Fruit fly (Drosophila melanogaster): Measurements from ENCODE around the gene gzl.
A peak's percentile ranks its signal among the peaks of the same experiment; 100 is the strongest.

Gene gzl

DNA sequence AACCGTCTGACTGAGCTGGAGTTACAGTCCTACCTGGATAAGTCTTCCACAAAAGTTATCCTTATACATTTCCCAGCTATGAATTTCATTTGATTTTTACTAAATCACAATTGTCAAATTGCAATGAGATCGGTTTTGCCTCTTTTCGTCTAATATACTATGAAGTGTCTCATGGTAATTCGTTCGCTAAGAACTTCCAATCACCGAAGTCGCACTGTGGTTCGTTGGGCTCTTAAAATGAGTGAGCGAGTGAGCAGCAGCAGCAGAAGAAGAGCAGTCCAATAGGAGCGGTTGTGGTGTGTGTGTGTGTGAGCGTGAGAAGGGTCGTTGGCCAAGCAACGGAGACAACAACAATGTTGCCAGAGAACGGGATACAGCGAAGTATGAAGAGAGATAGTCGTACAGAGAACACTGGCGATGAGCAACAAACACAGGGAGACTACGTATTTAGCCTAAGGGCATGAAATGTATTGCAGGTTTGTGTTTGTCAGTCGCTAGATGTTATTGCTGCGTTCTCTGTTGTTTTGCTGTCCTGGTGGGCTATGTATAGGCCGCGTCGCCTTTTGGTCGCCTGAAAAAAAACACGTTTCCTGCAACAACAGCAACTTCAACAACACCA, 41.4 kb downstream of the gzl start (continued):
- TF ChIP-seq eve (GFP tag; optimal IDR thresholded peaks at IDR 0.05), result peak in 1 of 2 experiments; percentile 93
- peak; percentile 89 for TF ChIP-seq CG13775 (GFP tag; optimal IDR thresholded peaks at IDR 0.05)
- TF ChIP-seq Lpt (GFP tag; optimal IDR thresholded peaks at IDR 0.05), result no peak
- peak; percentile 91 for TF ChIP-seq HLH3B (GFP tag; IDR thresholded peaks at IDR 0.05)
- TF ChIP-seq Rfx (GFP tag; IDR thresholded peaks at IDR 0.05), result peak; percentile 93
- TF ChIP-seq ERR (GFP tag; optimal IDR thresholded peaks at IDR 0.05), result peak; percentile 91
- TF ChIP-seq CG31224 (GFP tag; IDR thresholded peaks at IDR 0.05), result peak; percentile 72
- TF ChIP-seq wor (GFP tag; IDR thresholded peaks at IDR 0.05), result peak; percentile 88
- TF ChIP-seq CoRest (tag; optimal IDR thresholded peaks at IDR 0.05), result peak; percentile 91
- TF ChIP-seq pum (GFP tag; optimal IDR thresholded peaks at IDR 0.05), result peak; percentile 94
- peak; percentile 93 for TF ChIP-seq Ptx1 (GFP tag; IDR thresholded peaks at IDR 0.05)
- TF ChIP-seq CG2889 (GFP tag; IDR thresholded peaks at IDR 0.05), result peak; percentile 76
- TF ChIP-seq tll (GFP tag; optimal IDR thresholded peaks at IDR 0.05), result peak; percentile 10 to 36
- TF ChIP-seq H2.0 (GFP tag; IDR thresholded peaks at IDR 0.05), result peak; percentile 92
- peak; percentile 93 for TF ChIP-seq CG9727 (GFP tag; optimal IDR thresholded peaks at IDR 0.05)
- TF ChIP-seq unc-4 (GFP tag; IDR thresholded peaks at IDR 0.05; ENCODE audit: partially characterized antibody), result no peak
- peak; percentile 91 for TF ChIP-seq stc (GFP tag; IDR thresholded peaks at IDR 0.05)
- TF ChIP-seq klu (GFP tag; IDR thresholded peaks at IDR 0.05), result peak; percentile 77
- TF ChIP-seq her (GFP tag; optimal IDR thresholded peaks at IDR 0.05), result peak; percentile 92
- peak; percentile 88 for TF ChIP-seq CG1602 (GFP tag; optimal IDR thresholded peaks at IDR 0.05)
- TF ChIP-seq CG10565 (GFP tag; optimal IDR thresholded peaks at IDR 0.05), result no peak
- peak; percentile 93 for TF ChIP-seq Hmr (GFP tag; optimal IDR thresholded peaks at IDR 0.05)
- TF ChIP-seq CG13296 (GFP tag; optimal IDR thresholded peaks at IDR 0.05), result peak; percentile 89
- no peak for TF ChIP-seq vnd (GFP tag; IDR thresholded peaks at IDR 0.05; ENCODE audit: partially characterized antibody)
- peak; percentile 96 for TF ChIP-seq CG2120 (GFP tag; optimal IDR thresholded peaks at IDR 0.05)
- TF ChIP-seq sisA (GFP tag; IDR thresholded peaks at IDR 0.05), result peak; percentile 89
- TF ChIP-seq eyg (GFP tag; optimal IDR thresholded peaks at IDR 0.05), result peak; percentile 81
- TF ChIP-seq caup (GFP tag; optimal IDR thresholded peaks at IDR 0.05; ENCODE audit: severe bottlenecking), result peak; percentile 90
- TF ChIP-seq CG6813 (GFP tag; optimal IDR thresholded peaks at IDR 0.05), result peak; percentile 94
- peak; percentile 85 for TF ChIP-seq Max (GFP tag; optimal IDR thresholded peaks at IDR 0.05)
- TF ChIP-seq sna (GFP tag; IDR thresholded peaks at IDR 0.05; ENCODE audit: partially characterized antibody), result no peak
- TF ChIP-seq Six4 (GFP tag; optimal IDR thresholded peaks at IDR 0.05), result peak; percentile 88
- peak; percentile 90 for TF ChIP-seq Awh (GFP tag; IDR thresholded peaks at IDR 0.05)
- peak; percentile 73; the same call in 1 of the 2 replicates for TF ChIP-seq NFAT (GFP tag; IDR thresholded peaks at IDR 0.05)
- peak; percentile 93 for TF ChIP-seq CG9609 (GFP tag; optimal IDR thresholded peaks at IDR 0.05)
- peak; percentile 73 for TF ChIP-seq CG18476 (GFP tag; optimal IDR thresholded peaks at IDR 0.05)
- peak; percentile 90 for TF ChIP-seq sob (GFP tag; IDR thresholded peaks at IDR 0.05)
- no peak for TF ChIP-seq HLHmδ (GFP tag; optimal IDR thresholded peaks at IDR 0.05)
- peak; percentile 54 for TF ChIP-seq abd-A (tag; optimal IDR thresholded peaks at IDR 0.05)
- TF ChIP-seq Bteb2 (GFP tag; optimal IDR thresholded peaks at IDR 0.05), result peak; percentile 87
- peak; percentile 83 for TF ChIP-seq CG9215 (GFP tag; IDR thresholded peaks at IDR 0.05)
- peak; percentile 80 for TF ChIP-seq danr (GFP tag; IDR thresholded peaks at IDR 0.05)
- TF ChIP-seq usp (GFP tag; optimal IDR thresholded peaks at IDR 0.05), result no peak
- TF ChIP-seq CG10267 (tag; optimal IDR thresholded peaks at IDR 0.05), result peak; percentile 87
- peak; percentile 87 for TF ChIP-seq Ssrp (tag; optimal IDR thresholded peaks at IDR 0.05)
- peak; percentile 83 for TF ChIP-seq jing (GFP tag; optimal IDR thresholded peaks at IDR 0.05)
- peak; percentile 90 for TF ChIP-seq crc (GFP tag; optimal IDR thresholded peaks at IDR 0.05)
- TF ChIP-seq seq (GFP tag; IDR thresholded peaks at IDR 0.05), result peak; percentile 93
- peak; percentile 87 for TF ChIP-seq slp2 (GFP tag; optimal IDR thresholded peaks at IDR 0.05)
- TF ChIP-seq mirr (GFP tag; optimal IDR thresholded peaks at IDR 0.05), result peak; percentile 74
